Fruit fly (Drosophila melanogaster) whole organism, adult: Measurements from ENCODE around the gene CG12024.

ENCODE experiments used
- CG14711 ChIP-seq: fragments of 200-800 bp; sonication (Bioruptor generic); optimal IDR thresholded peaks from 2 replicates; lab custom pipeline; 2018; ENCODE audit warnings: missing biosample characterization, mild to moderate bottlenecking, missing genetic modification characterization, moderate library complexity
- CG1620 ChIP-seq: fragments of 200-800 bp; sonication (Bioruptor generic); optimal IDR thresholded peaks from 2 replicates; lab custom pipeline; 2016; ENCODE audit warnings: missing biosample characterization, missing genetic modification characterization
- CG7101 ChIP-seq: fragments of 200-800 bp; sonication (Bioruptor generic); optimal IDR thresholded peaks from 2 replicates; lab custom pipeline; 2018; ENCODE audit warnings: missing biosample characterization, mild to moderate bottlenecking, missing genetic modification characterization, moderate library complexity
- Crg-1 ChIP-seq: fragments of 200-800 bp; sonication (Bioruptor generic); optimal IDR thresholded peaks from 2 replicates; lab custom pipeline; 2016; ENCODE audit warnings: missing biosample characterization, missing genetic modification characterization
- Hr96 ChIP-seq: fragments of 200-800 bp; sonication (Bioruptor generic); optimal IDR thresholded peaks from 2 replicates; lab custom pipeline; 2016; ENCODE audit warnings: missing biosample characterization, missing genetic modification characterization
- cnc ChIP-seq, 2 experiments: fragments of >200 bp; optimal IDR thresholded peaks; 2 replicates each; lab custom pipeline; 2017
- kay ChIP-seq: fragments of 200-800 bp; sonication (Bioruptor generic); peaks from one replicate; lab custom pipeline; 2016; ENCODE audit warnings: missing biosample characterization, missing genetic modification characterization, borderline replicate concordance
- pad ChIP-seq: fragments of 200-800 bp; sonication (Bioruptor generic); optimal IDR thresholded peaks from 3 replicates; lab custom pipeline; 2017; ENCODE audit warnings: missing biosample characterization, missing genetic modification characterization, mild to moderate bottlenecking, moderate library complexity, missing genetic modification reagents
- tj ChIP-seq: fragments of 200-800 bp; sonication (Bioruptor generic); optimal IDR thresholded peaks from 3 replicates; lab custom pipeline; 2017; ENCODE audit warnings: missing biosample characterization, mild to moderate bottlenecking, missing genetic modification characterization, moderate library complexity

- TF ChIP-seq kay (GFP tag; lab: Kevin White, UChicago) (no peak), CG1620 (GFP tag; lab: Kevin White, UChicago) (no peak), cnc (optimal IDR thresholded peaks at IDR 0.05; lab: Kevin White, UChicago) (no peak), Hr96 (GFP tag; lab: Kevin White, UChicago) (no peak), CG14711 (no peak), CG7101 (tag; lab: Kevin White, UChicago) (no peak), pad (GFP tag; lab: Kevin White, UChicago) (no peak), tj (GFP tag; lab: Kevin White, UChicago) (no peak), Crg-1 (no peak)
Measured at dm6 chr3L:1866021-1866811, 9.3 kb downstream of the CG12024 start.
